Fruit fly (Drosophila melanogaster): ENCODE data around the gene CG32022.

CG32022 gene

DNA sequence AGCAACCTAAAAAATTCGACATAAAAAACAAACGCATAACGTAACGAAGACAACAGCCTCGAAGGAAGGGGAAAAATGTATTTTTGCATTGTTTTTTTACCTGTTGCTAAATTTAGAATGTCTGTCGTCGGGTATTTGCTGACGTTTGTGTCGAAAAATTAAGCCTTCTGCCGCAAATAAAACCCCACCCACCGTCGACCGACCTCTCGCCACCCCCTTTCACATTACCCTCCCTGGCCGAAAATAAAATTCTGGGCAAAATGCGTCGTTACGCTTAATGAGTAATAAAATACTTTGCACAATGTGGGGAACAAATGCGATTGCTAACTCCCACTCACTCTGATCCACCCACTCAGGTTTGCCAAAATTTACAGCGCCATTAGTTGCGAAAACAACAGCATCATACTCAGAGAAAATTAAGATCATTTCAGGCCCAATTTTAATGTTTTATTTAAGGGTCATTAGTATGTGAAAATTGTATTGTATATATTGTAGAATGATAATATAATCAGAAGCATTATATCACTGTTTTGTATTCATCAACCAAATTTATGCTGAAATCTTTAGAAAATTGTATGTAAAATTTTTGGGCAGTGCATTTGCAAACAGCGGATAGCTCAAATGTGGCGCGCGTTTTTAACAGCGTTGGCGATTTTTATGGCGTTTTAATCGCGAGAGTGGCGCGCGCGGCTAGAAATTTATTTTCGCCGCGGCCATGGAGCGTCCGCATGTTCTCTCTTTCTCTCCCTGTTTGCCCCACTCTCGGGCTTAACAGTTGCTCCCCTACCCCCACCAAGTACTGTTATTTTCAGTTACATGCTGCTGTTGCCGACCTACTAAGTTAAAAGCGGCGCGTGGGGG, 48.6 kb downstream of the CG32022 start (continued):
- no peak for TF ChIP-seq CG4360 (GFP tag; IDR thresholded peaks at IDR 0.05)
- no peak for TF ChIP-seq toy (GFP tag; IDR thresholded peaks at IDR 0.05)
- peak; percentile 35 for TF ChIP-seq CG12155 (GFP tag; optimal IDR thresholded peaks at IDR 0.05)
- no peak for TF ChIP-seq sima (GFP tag; optimal IDR thresholded peaks at IDR 0.05)
- peak; percentile 25 for TF ChIP-seq NfI (GFP tag; optimal IDR thresholded peaks at IDR 0.05)
- TF ChIP-seq Sry-β (GFP tag; optimal IDR thresholded peaks at IDR 0.05) = no peak
- TF ChIP-seq CG13894 (tag; optimal IDR thresholded peaks at IDR 0.05) = peak; percentile 15
- no peak for TF ChIP-seq Camta (GFP tag; optimal IDR thresholded peaks at IDR 0.05)
- no peak for TF ChIP-seq CG11398 (GFP tag; optimal IDR thresholded peaks at IDR 0.05)
- no peak for TF ChIP-seq sens-2 (GFP tag; IDR thresholded peaks at IDR 0.05)
- peak; percentile 23; the same call in 1 of the 2 replicates for TF ChIP-seq HLH3B (GFP tag; IDR thresholded peaks at IDR 0.05)
- TF ChIP-seq sens (GFP tag) = no peak
- no peak for TF ChIP-seq CG4707 (GFP tag; optimal IDR thresholded peaks at IDR 0.05)
- TF ChIP-seq CG1233 (GFP tag; optimal IDR thresholded peaks at IDR 0.05) = no peak
- peak; percentile 14; the same call in 1 of the 3 replicates for TF ChIP-seq CG11456 (GFP tag; IDR thresholded peaks at IDR 0.05)
- no peak for TF ChIP-seq Optix (GFP tag; IDR thresholded peaks at IDR 0.05)
- TF ChIP-seq crol (GFP tag; IDR thresholded peaks at IDR 0.05) = peak; percentile 95
- peak; percentile 48; the same call in 1 of the 3 replicates for TF ChIP-seq zfh1 (GFP tag; IDR thresholded peaks at IDR 0.05)
- no peak for TF ChIP-seq CG30020 (tag; optimal IDR thresholded peaks at IDR 0.05)
- no peak for TF ChIP-seq hth (optimal IDR thresholded peaks at IDR 0.05)
- peak; percentile 58 for TF ChIP-seq Dek (tag; optimal IDR thresholded peaks at IDR 0.05)
- no peak for TF ChIP-seq tin (GFP tag; optimal IDR thresholded peaks at IDR 0.05)
- TF ChIP-seq CG9932 (GFP tag; IDR thresholded peaks at IDR 0.05) = peak; percentile 72
- TF ChIP-seq CG4424 (GFP tag; optimal IDR thresholded peaks at IDR 0.05) = no peak
- TF ChIP-seq CG4404 (GFP tag; IDR thresholded peaks at IDR 0.05) = no peak
- no peak for TF ChIP-seq dati (GFP tag; IDR thresholded peaks at IDR 0.05)
- peak; percentile 47 for TF ChIP-seq Dip3 (GFP tag; optimal IDR thresholded peaks at IDR 0.05)
- TF ChIP-seq gce (GFP tag; IDR thresholded peaks at IDR 0.05) = no peak
- TF ChIP-seq ERR (GFP tag; optimal IDR thresholded peaks at IDR 0.05) = no peak
- TF ChIP-seq C15 (GFP tag; IDR thresholded peaks at IDR 0.05) = no peak
- no peak for TF ChIP-seq BEAF-32 (GFP tag; optimal IDR thresholded peaks at IDR 0.05)
- no peak for TF ChIP-seq HmgD (GFP tag; optimal IDR thresholded peaks at IDR 0.05)
- TF ChIP-seq CrebB (tag; optimal IDR thresholded peaks at IDR 0.05) = peak; percentile 28
- TF ChIP-seq sug (tag; optimal IDR thresholded peaks at IDR 0.05) = peak; percentile 69
- peak; percentile 63; the same call in 2 of the 3 replicates for TF ChIP-seq CG11695 (GFP tag; IDR thresholded peaks at IDR 0.05)
- TF ChIP-seq onecut (GFP tag; IDR thresholded peaks at IDR 0.05) = no peak
- no peak for TF ChIP-seq CG18476 (GFP tag; optimal IDR thresholded peaks at IDR 0.05)
- peak; percentile 45; the same call in 1 of the 2 replicates for TF ChIP-seq al (GFP tag; IDR thresholded peaks at IDR 0.05)
- TF ChIP-seq CG3838 (GFP tag; optimal IDR thresholded peaks at IDR 0.05) = no peak
- no peak for TF ChIP-seq amos (GFP tag; IDR thresholded peaks at IDR 0.05; ENCODE audit: partially characterized antibody)
- TF ChIP-seq luna (GFP tag; optimal IDR thresholded peaks at IDR 0.05) = no peak
- TF ChIP-seq bcd (GFP tag; optimal IDR thresholded peaks at IDR 0.05) = no peak
- no peak for TF ChIP-seq fd64A (GFP tag; optimal IDR thresholded peaks at IDR 0.05)
- TF ChIP-seq pum (GFP tag; optimal IDR thresholded peaks at IDR 0.05) = no peak
- no peak for TF ChIP-seq gcm2 (GFP tag; optimal IDR thresholded peaks at IDR 0.05)
- TF ChIP-seq Dfd (GFP tag; optimal IDR thresholded peaks at IDR 0.05) = no peak
- peak; percentile 69 for TF ChIP-seq gem (tag; optimal IDR thresholded peaks at IDR 0.05)
- no peak for TF ChIP-seq CG9876 (GFP tag; optimal IDR thresholded peaks at IDR 0.05)
- peak; percentile 13 for TF ChIP-seq phol (tag; optimal IDR thresholded peaks at IDR 0.05)
- TF ChIP-seq CG13123 (GFP tag; optimal IDR thresholded peaks at IDR 0.05) = no peak
- peak in 1 of 2 experiments; percentile 9 for TF ChIP-seq bsh (GFP tag; optimal IDR thresholded peaks at IDR 0.05)
